Worm (Caenorhabditis elegans) whole organism, L1 larva: ENCODE results near the gene T05C12.9.

Experiments used
- F16B12.6 ChIP-seq: fragments of 150-350 bp; optimal IDR thresholded peaks from 2 replicates; lab custom pipeline; 2014; ENCODE audit warnings: missing biosample characterization, missing genetic modification characterization
- aha-1 ChIP-seq: fragments of 150-350 bp; optimal IDR thresholded peaks from 2 replicates; lab custom pipeline; 2014; ENCODE audit warnings: missing biosample characterization, missing genetic modification characterization
- aly-2 ChIP-seq: fragments of 150-350 bp; optimal IDR thresholded peaks from 2 replicates; lab custom pipeline; 2014; ENCODE audit warnings: missing biosample characterization, missing genetic modification characterization
- ama-1 ChIP-seq: fragments of 150-350 bp; optimal IDR thresholded peaks from 2 replicates; lab custom pipeline; 2014
- blmp-1 ChIP-seq: fragments of 150-350 bp; optimal IDR thresholded peaks from 2 replicates; lab custom pipeline; 2014; ENCODE audit warnings: missing biosample characterization, missing genetic modification characterization
- ceh-82 ChIP-seq, 3 experiments: fragments of 150-350 bp in 1 of 3; sonication (generic microtip) in 2 of 3; optimal IDR thresholded peaks; 2 replicates each; lab custom pipeline; 2014 to 2017; ENCODE audit warnings: missing biosample characterization in 3 of 3, missing genetic modification characterization in 3 of 3
- ceh-90 ChIP-seq: sonication (generic microtip); optimal IDR thresholded peaks from 2 replicates; lab custom pipeline; 2016; ENCODE audit warnings: missing genetic modification characterization, missing compliant biosample characterization
- ces-1 ChIP-seq: fragments of 150-350 bp; optimal IDR thresholded peaks from 2 replicates; lab custom pipeline; 2014; ENCODE audit warnings: missing biosample characterization, missing genetic modification reagents, missing genetic modification characterization
- dpl-1 ChIP-seq, 3 experiments: fragments of 150-350 bp in 2 of 3; sonication (generic microtip) in 1 of 3; optimal IDR thresholded peaks; 2 replicates each; lab custom pipeline; 2014 to 2017; ENCODE audit warnings: missing biosample characterization in 3 of 3, missing genetic modification characterization in 3 of 3, missing genetic modification reagents in 3 of 3
- dsc-1 ChIP-seq: sonication (generic microtip); optimal IDR thresholded peaks from 2 replicates; lab custom pipeline; 2016; ENCODE audit warnings: mild to moderate bottlenecking, missing genetic modification characterization, missing compliant biosample characterization
- efl-1 ChIP-seq, 4 experiments: fragments of 150-350 bp; optimal IDR thresholded peaks in 3 of 4; peaks in 1 of 4; 1 replicate in 1 of 4; 2 replicates in 3 of 4; lab custom pipeline; 2014; ENCODE audit warnings: missing biosample characterization in 2 of 4, missing genetic modification characterization in 2 of 4, missing genetic modification reagents in 2 of 4
- elt-3 ChIP-seq, 6 experiments: fragments of 150-350 bp in 1 of 6; sonication (generic microtip); optimal IDR thresholded peaks; 2 replicates each; lab custom pipeline; 2017 to 2018; ENCODE audit warnings: missing biosample characterization in 6 of 6, missing genetic modification characterization in 6 of 6, inconsistent platforms in 1 of 6
- fkh-10 ChIP-seq: sonication (generic microtip); optimal IDR thresholded peaks from 2 replicates; lab custom pipeline; 2017; ENCODE audit warnings: missing biosample characterization, missing genetic modification reagents, missing genetic modification characterization
- grh-1 ChIP-seq: fragments of 200-800 bp; sonication (Bioruptor generic); IDR thresholded peaks from 2 replicates; pipeline ENCODE4 v1.3.6; 2022; ENCODE audit warnings: missing genetic modification reagents, missing genetic modification characterization, missing compliant biosample characterization
- hlh-17 ChIP-seq: fragments of 200-800 bp; sonication (Bioruptor generic); optimal IDR thresholded peaks from 2 replicates; lab custom pipeline; 2018; ENCODE audit warnings: missing genetic modification characterization, mild to moderate bottlenecking, missing compliant biosample characterization, moderate library complexity, borderline replicate concordance
- hpl-2 ChIP-seq: fragments of 150-350 bp; optimal IDR thresholded peaks from 2 replicates; lab custom pipeline; 2014; ENCODE audit warnings: missing biosample characterization, missing genetic modification reagents, missing genetic modification characterization
- isw-1 ChIP-seq: fragments of 200-800 bp; sonication (Bioruptor generic); IDR thresholded peaks from 2 replicates; pipeline ENCODE4 v1.3.6; 2022; ENCODE audit warnings: missing genetic modification characterization, missing compliant biosample characterization
- jun-1 ChIP-seq: fragments of 150-350 bp; optimal IDR thresholded peaks from 2 replicates; lab custom pipeline; 2014; ENCODE audit warnings: missing biosample characterization, missing genetic modification reagents, missing genetic modification characterization
- lin-13 ChIP-seq: fragments of 150-350 bp; optimal IDR thresholded peaks from 2 replicates; lab custom pipeline; 2014; ENCODE audit warnings: missing biosample characterization, missing genetic modification reagents, missing genetic modification characterization
- lin-14 ChIP-seq: fragments of 200-800 bp; sonication (Bioruptor generic); optimal IDR thresholded peaks from 2 replicates; lab custom pipeline; 2018; ENCODE audit warnings: mild to moderate bottlenecking, missing genetic modification characterization, moderate library complexity, missing compliant biosample characterization
- lin-35 ChIP-seq, 2 experiments: fragments of 150-350 bp; optimal IDR thresholded peaks; 2 replicates each; lab custom pipeline; 2014; ENCODE audit warnings: missing biosample characterization in 2 of 2, missing genetic modification characterization in 2 of 2, missing genetic modification reagents in 2 of 2
- lir-3 ChIP-seq: sonication (generic microtip); optimal IDR thresholded peaks from 2 replicates; lab custom pipeline; 2016; ENCODE audit warnings: mild to moderate bottlenecking, missing genetic modification characterization, moderate library complexity, missing compliant biosample characterization; ENCODE audit not compliant: poor library complexity
- mab-9 ChIP-seq: fragments of 200-800 bp; sonication (Bioruptor generic); IDR thresholded peaks from 2 replicates; pipeline ENCODE4 v1.3.6; 2022; ENCODE audit warnings: missing genetic modification reagents, missing genetic modification characterization, missing compliant biosample characterization
- mdl-1 ChIP-seq, 2 experiments: fragments of 150-350 bp; optimal IDR thresholded peaks; 2 replicates each; lab custom pipeline; 2014 to 2017; ENCODE audit warnings: missing biosample characterization in 2 of 2, missing genetic modification characterization in 2 of 2, inconsistent platforms in 1 of 2
- mep-1 ChIP-seq: fragments of 150-350 bp; optimal IDR thresholded peaks from 2 replicates; lab custom pipeline; 2014; ENCODE audit warnings: missing biosample characterization, missing genetic modification characterization
- nhr-20 ChIP-seq: sonication (generic microtip); optimal IDR thresholded peaks from 2 replicates; lab custom pipeline; 2016; ENCODE audit warnings: mild to moderate bottlenecking, missing genetic modification characterization, missing compliant biosample characterization
- nhr-237 ChIP-seq: fragments of 150-350 bp; optimal IDR thresholded peaks from 2 replicates; lab custom pipeline; 2014; ENCODE audit warnings: missing biosample characterization, missing genetic modification characterization
- nhr-28 ChIP-seq: fragments of 150-350 bp; optimal IDR thresholded peaks from 2 replicates; lab custom pipeline; 2014; ENCODE audit warnings: missing biosample characterization, missing genetic modification characterization
- nhr-47 ChIP-seq: sonication (generic microtip); optimal IDR thresholded peaks from 2 replicates; lab custom pipeline; 2016; ENCODE audit warnings: mild to moderate bottlenecking, missing genetic modification characterization, moderate library complexity, missing compliant biosample characterization
- nhr-71 ChIP-seq: sonication (generic microtip); optimal IDR thresholded peaks from 2 replicates; lab custom pipeline; 2016; ENCODE audit warnings: mild to moderate bottlenecking, missing genetic modification characterization, moderate library complexity, missing compliant biosample characterization
- nhr-76 ChIP-seq: sonication (generic microtip); optimal IDR thresholded peaks from 2 replicates; lab custom pipeline; 2017; ENCODE audit warnings: missing biosample characterization, missing genetic modification characterization
- nhr-77 ChIP-seq: fragments of 150-350 bp; optimal IDR thresholded peaks from 2 replicates; lab custom pipeline; 2014; ENCODE audit warnings: missing biosample characterization, missing genetic modification characterization
- nhr-84 ChIP-seq: sonication (generic microtip); optimal IDR thresholded peaks from 2 replicates; lab custom pipeline; 2017; ENCODE audit warnings: missing biosample characterization, missing genetic modification characterization
- nhr-85 ChIP-seq: sonication (generic microtip); peaks from one replicate; lab custom pipeline; 2016; ENCODE audit warnings: missing genetic modification characterization, inconsistent platforms, missing compliant biosample characterization
- nhr-90 ChIP-seq: sonication (generic microtip); optimal IDR thresholded peaks from 2 replicates; lab custom pipeline; 2016; ENCODE audit warnings: mild to moderate bottlenecking, missing genetic modification characterization, missing compliant biosample characterization; ENCODE audit not compliant: poor library complexity
- pag-3 ChIP-seq: sonication (generic microtip); optimal IDR thresholded peaks from 2 replicates; lab custom pipeline; 2017; ENCODE audit warnings: missing genetic modification characterization, mild to moderate bottlenecking, missing compliant biosample characterization, antibody characterized with exemption, borderline replicate concordance; ENCODE audit not compliant: insufficient read depth
- pqm-1 ChIP-seq: sonication (generic microtip); optimal IDR thresholded peaks from 3 replicates; lab custom pipeline; 2017; ENCODE audit warnings: missing biosample characterization, missing genetic modification characterization
- skn-1 ChIP-seq: fragments of 150-350 bp; optimal IDR thresholded peaks from 2 replicates; lab custom pipeline; 2014; ENCODE audit warnings: missing biosample characterization, missing genetic modification characterization
- snpc-4 ChIP-seq: fragments of 150-350 bp; optimal IDR thresholded peaks from 2 replicates; lab custom pipeline; 2014; ENCODE audit warnings: missing biosample characterization, missing genetic modification characterization
- snu-23 ChIP-seq: sonication (generic microtip); optimal IDR thresholded peaks from 2 replicates; lab custom pipeline; 2016; ENCODE audit warnings: missing genetic modification characterization, missing compliant biosample characterization
- sptf-1 ChIP-seq: fragments of 150-350 bp; optimal IDR thresholded peaks from 2 replicates; lab custom pipeline; 2014; ENCODE audit warnings: missing biosample characterization, missing genetic modification characterization
- sup-37 ChIP-seq: fragments of 200-800 bp; sonication (Bioruptor generic); optimal IDR thresholded peaks from 2 replicates; lab custom pipeline; 2018; ENCODE audit warnings: mild to moderate bottlenecking, missing genetic modification characterization, missing compliant biosample characterization
- swsn-7 ChIP-seq: sonication (generic microtip); optimal IDR thresholded peaks from 2 replicates; lab custom pipeline; 2016; ENCODE audit warnings: missing genetic modification characterization, missing compliant biosample characterization
- unc-130 ChIP-seq: fragments of 150-350 bp; optimal IDR thresholded peaks from 2 replicates; lab custom pipeline; 2017; ENCODE audit warnings: missing biosample characterization, missing genetic modification characterization, inconsistent platforms
- unc-30 ChIP-seq: sonication (generic microtip); optimal IDR thresholded peaks from 2 replicates; lab custom pipeline; 2017; ENCODE audit warnings: missing biosample characterization, missing genetic modification characterization
- unc-98 ChIP-seq: fragments of 200-800 bp; sonication (Bioruptor generic); IDR thresholded peaks from 2 replicates; pipeline ENCODE4 v1.3.6; 2022; ENCODE audit warnings: missing genetic modification characterization, missing compliant biosample characterization
- vab-15 ChIP-seq: sonication (generic microtip); optimal IDR thresholded peaks from 2 replicates; lab custom pipeline; 2017; ENCODE audit warnings: missing genotype, mild to moderate bottlenecking, missing genetic modification characterization, missing compliant biosample characterization
- xbp-1 ChIP-seq: sonication (generic microtip); optimal IDR thresholded peaks from 2 replicates; lab custom pipeline; 2016; ENCODE audit warnings: missing genetic modification characterization, missing compliant biosample characterization
- ztf-11 ChIP-seq, 2 experiments: sonication (generic microtip); optimal IDR thresholded peaks; 2 replicates each; lab custom pipeline; 2016 to 2017; ENCODE audit warnings: missing genetic modification characterization in 2 of 2, missing biosample characterization in 1 of 2, missing compliant biosample characterization in 1 of 2

The T05C12.9 gene

DNA sequence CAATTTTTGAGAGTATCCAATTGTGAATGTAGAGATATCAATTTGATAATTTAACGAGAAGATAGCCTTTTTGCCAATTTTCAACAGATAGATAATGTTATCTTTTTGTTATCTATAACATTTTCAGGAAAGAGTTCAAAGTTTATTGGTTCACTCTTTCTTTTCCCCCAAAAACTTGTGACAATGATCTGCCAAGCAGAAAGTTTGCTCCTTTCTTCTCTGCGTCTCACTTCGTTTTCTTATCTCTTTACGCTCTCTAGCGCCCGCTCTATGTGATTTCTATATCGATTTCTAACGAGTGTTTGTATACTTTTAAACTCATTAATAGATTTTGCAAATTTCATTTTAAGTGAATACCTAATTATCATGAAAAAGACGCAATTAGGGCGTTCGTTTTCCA, 33.4 kb upstream of the T05C12.9 start (continued):
- no peak for TF ChIP-seq xbp-1 (tag; lab: Kevin White, UChicago)
- no peak for TF ChIP-seq unc-30 (tag; lab: Kevin White, UChicago)
- no peak for TF ChIP-seq hpl-2 (GFP tag; lab: Kevin White, UChicago)
- TF ChIP-seq vab-15 (tag; lab: Kevin White, UChicago), result no peak
- no peak for TF ChIP-seq ces-1
- no peak for TF ChIP-seq nhr-28 (tag; lab: Kevin White, UChicago)
- no peak for TF ChIP-seq dpl-1 (GFP tag; optimal IDR thresholded peaks at IDR 0.05; lab: Kevin White, UChicago)
- TF ChIP-seq nhr-237 (tag; lab: Kevin White, UChicago), result no peak
- no peak for TF ChIP-seq skn-1 (tag; lab: Kevin White, UChicago)
- TF ChIP-seq nhr-47 (tag; lab: Kevin White, UChicago), result no peak
- no peak for TF ChIP-seq sup-37 (GFP tag; lab: Kevin White, UChicago)
- TF ChIP-seq nhr-90 (tag; lab: Kevin White, UChicago), result peak; percentile 23
- no peak for TF ChIP-seq nhr-85 (tag; lab: Kevin White, UChicago)
- no peak for TF ChIP-seq grh-1 (GFP tag; lab: Robert Waterston, UW)
- TF ChIP-seq nhr-71 (tag; lab: Kevin White, UChicago), result peak; percentile 42
- no peak for TF ChIP-seq ama-1 (lab: Kevin White, UChicago)
- no peak for TF ChIP-seq hlh-17 (GFP tag; lab: Kevin White, UChicago)
- no peak for TF ChIP-seq jun-1 (tag; lab: Kevin White, UChicago)
- TF ChIP-seq fkh-10 (GFP tag; lab: Kevin White, UChicago), result no peak
- no peak for TF ChIP-seq aha-1 (tag; lab: Kevin White, UChicago)
- no peak for TF ChIP-seq sptf-1 (tag; lab: Kevin White, UChicago)
- TF ChIP-seq isw-1, result no peak
- no peak for TF ChIP-seq lin-13 (GFP tag; lab: Kevin White, UChicago)
- TF ChIP-seq ceh-90, result no peak
- TF ChIP-seq nhr-76 (tag; lab: Kevin White, UChicago), result no peak
- no peak for TF ChIP-seq elt-3 (tag; optimal IDR thresholded peaks at IDR 0.05; lab: Kevin White, UChicago)
- TF ChIP-seq mep-1 (tag; lab: Kevin White, UChicago), result peak; percentile 40
- TF ChIP-seq aly-2 (tag; lab: Kevin White, UChicago), result no peak
- peak in 1 of 2 experiments; percentile 29 for TF ChIP-seq mdl-1 (tag; optimal IDR thresholded peaks at IDR 0.05; lab: Kevin White, UChicago)
- TF ChIP-seq unc-98 (GFP tag; lab: Robert Waterston, UW), result no peak
- TF ChIP-seq snpc-4 (tag; lab: Kevin White, UChicago), result no peak
- no peak for TF ChIP-seq nhr-84 (tag; lab: Kevin White, UChicago)
- TF ChIP-seq nhr-77 (tag; lab: Kevin White, UChicago), result no peak
- no peak for TF ChIP-seq unc-130 (tag; lab: Kevin White, UChicago)
- TF ChIP-seq F16B12.6 (tag; lab: Kevin White, UChicago), result no peak
- no peak for TF ChIP-seq ztf-11 (tag; optimal IDR thresholded peaks at IDR 0.05; lab: Kevin White, UChicago)
- peak; percentile 10 for TF ChIP-seq pqm-1
- no peak for TF ChIP-seq mab-9 (GFP tag; lab: Robert Waterston, UW)
- no peak for TF ChIP-seq pag-3 (tag; lab: Kevin White, UChicago)
- TF ChIP-seq dsc-1 (tag; lab: Kevin White, UChicago), result no peak
- TF ChIP-seq swsn-7 (tag; lab: Kevin White, UChicago), result no peak

DNA sequence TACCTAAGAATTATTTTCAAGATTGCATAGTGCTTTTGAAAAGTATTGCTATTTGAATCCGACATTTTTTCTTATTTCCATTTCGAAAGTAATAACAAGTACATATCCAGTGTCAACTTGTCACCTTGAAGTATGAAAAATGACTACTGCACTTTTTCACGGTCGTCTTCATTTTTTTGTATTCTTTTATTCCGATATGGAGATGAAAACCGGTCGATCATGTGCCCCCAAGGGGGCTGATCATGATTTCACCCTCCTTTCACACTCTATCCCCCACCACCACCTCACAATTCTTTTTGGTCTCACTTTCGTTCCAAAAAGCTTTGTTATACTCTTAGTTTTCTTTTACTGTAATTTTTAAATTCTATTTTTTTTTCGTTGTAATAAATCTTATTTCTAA, 32.9 kb upstream of the T05C12.9 start:
- TF ChIP-seq nhr-85 (tag; lab: Kevin White, UChicago) (peak; percentile 76), elt-3 (tag; optimal IDR thresholded peaks at IDR 0.05; lab: Kevin White, UChicago) (no peak), snpc-4 (tag; lab: Kevin White, UChicago) (no peak), nhr-20 (peak; percentile 16), nhr-47 (tag; lab: Kevin White, UChicago) (no peak), nhr-77 (tag; lab: Kevin White, UChicago) (no peak), ceh-82 (tag; optimal IDR thresholded peaks at IDR 0.05; lab: Kevin White, UChicago) (no peak), lin-35 (GFP tag; optimal IDR thresholded peaks at IDR 0.05; lab: Kevin White, UChicago) (peak in 1 of 2 experiments; percentile 24), efl-1 (optimal IDR thresholded peaks at IDR 0.05; lab: Kevin White, UChicago) (no peak), efl-1 (GFP tag; optimal IDR thresholded peaks at IDR 0.05 in 1 of 2; lab: Kevin White, UChicago) (no peak), lir-3 (no peak), skn-1 (tag; lab: Kevin White, UChicago) (no peak), blmp-1 (tag; lab: Kevin White, UChicago) (peak; percentile 89), grh-1 (GFP tag; lab: Robert Waterston, UW) (0 out of 2 replicates have a peak, but pooled peaks have one; percentile 16), snu-23 (GFP tag; lab: Kevin White, UChicago) (peak; percentile 6), lin-14 (peak; percentile 24), mdl-1 (tag; optimal IDR thresholded peaks at IDR 0.05; lab: Kevin White, UChicago) (no peak), mab-9 (GFP tag; lab: Robert Waterston, UW) (no peak), ama-1 (lab: Kevin White, UChicago) (no peak)
